Fruit fly (Drosophila melanogaster) whole organism, wandering third instar larva: ENCODE measurements around the gene CG7376.

Experiments used
- Hnf4 ChIP-seq: fragments of 200-800 bp; sonication (Bioruptor generic); optimal IDR thresholded peaks from 2 replicates; lab custom pipeline; 2016; ENCODE audit warnings: missing biosample characterization, mild to moderate bottlenecking, missing genetic modification characterization
- Mio ChIP-seq: sonication (Bioruptor generic); optimal IDR thresholded peaks from 2 replicates; lab custom pipeline; 2016; ENCODE audit warnings: missing biosample characterization, missing genetic modification characterization
- psq ChIP-seq: fragments of 200-800 bp; sonication (Bioruptor generic); optimal IDR thresholded peaks from 3 replicates; lab custom pipeline; 2017; ENCODE audit warnings: missing biosample characterization, mild to moderate bottlenecking, missing genetic modification characterization, moderate library complexity

DNA sequence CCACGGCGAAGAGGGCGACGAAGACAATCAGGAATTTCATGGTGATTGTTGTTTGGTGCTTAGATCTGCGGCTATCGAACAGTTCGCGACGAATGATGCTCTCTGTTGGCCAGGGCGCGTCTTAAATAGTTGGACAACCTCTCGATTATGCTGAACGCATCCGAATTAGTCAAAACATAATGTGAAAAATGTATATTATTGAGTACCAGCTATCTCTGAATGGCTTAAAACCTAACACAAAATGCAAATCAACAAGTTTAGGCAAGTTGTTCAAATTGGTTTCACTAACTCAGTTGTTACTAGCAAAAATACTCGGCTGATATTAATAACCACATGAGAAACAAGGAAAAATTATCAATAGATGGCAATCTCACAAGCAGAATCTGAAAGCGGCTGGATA lies 38.9 kb upstream of the CG7376 start, which contains the start of gene Lcp65Ag1:
- TF ChIP-seq Hnf4, result no peak
- no peak for TF ChIP-seq Mio (GFP tag; lab: Kevin White, UChicago)
- TF ChIP-seq psq (GFP tag; lab: Kevin White, UChicago), result no peak
